Worm (Caenorhabditis elegans) whole organism, L2 larva: ENCODE results near the gene Y41D4A.4.

Experiments used
- ZK546.5 ChIP-seq: sonication (generic microtip); optimal IDR thresholded peaks from 2 replicates; lab custom pipeline; 2017; ENCODE audit warnings: missing biosample characterization, missing genetic modification characterization
- ama-1 ChIP-seq: fragments of 150-350 bp; optimal IDR thresholded peaks from 2 replicates; lab custom pipeline; 2018; ENCODE audit warnings: inconsistent platforms
- blmp-1 ChIP-seq: sonication (generic microtip); optimal IDR thresholded peaks from 2 replicates; lab custom pipeline; 2017; ENCODE audit warnings: missing genetic modification characterization, mild to moderate bottlenecking, missing compliant biosample characterization, antibody characterized with exemption, moderate library complexity; ENCODE audit not compliant: insufficient read depth
- elt-1 ChIP-seq: fragments of 150-350 bp; optimal IDR thresholded peaks from 2 replicates; lab custom pipeline; 2014; ENCODE audit warnings: missing biosample characterization, missing genetic modification characterization
- mbf-1 ChIP-seq: sonication (generic microtip); optimal IDR thresholded peaks from 2 replicates; lab custom pipeline; 2017; ENCODE audit warnings: missing biosample characterization, missing genetic modification characterization
- mdl-1 ChIP-seq, 2 experiments: fragments of 150-350 bp in 1 of 2; sonication (generic microtip) in 1 of 2; optimal IDR thresholded peaks; 2 replicates each; lab custom pipeline; 2017; ENCODE audit warnings: missing biosample characterization in 2 of 2, missing genetic modification characterization in 2 of 2
- nhr-10 ChIP-seq: sonication (generic microtip); optimal IDR thresholded peaks from 2 replicates; lab custom pipeline; 2017; ENCODE audit warnings: missing biosample characterization, missing genetic modification characterization
- nhr-12 ChIP-seq: fragments of 150-350 bp; optimal IDR thresholded peaks from 2 replicates; lab custom pipeline; 2014; ENCODE audit warnings: missing biosample characterization, missing genetic modification characterization
- nhr-23 ChIP-seq: fragments of 150-350 bp; optimal IDR thresholded peaks from 2 replicates; lab custom pipeline; 2014; ENCODE audit warnings: missing biosample characterization, missing genetic modification reagents, missing genetic modification characterization
- nhr-77 ChIP-seq: fragments of 150-350 bp; optimal IDR thresholded peaks from 2 replicates; lab custom pipeline; 2014; ENCODE audit warnings: missing biosample characterization, missing genetic modification characterization
- sma-3 ChIP-seq: sonication (generic microtip); optimal IDR thresholded peaks from 2 replicates; lab custom pipeline; 2016; ENCODE audit warnings: missing genetic modification reagents, missing genetic modification characterization, missing compliant biosample characterization
- unc-55 ChIP-seq: fragments of 150-350 bp; sonication (generic microtip); optimal IDR thresholded peaks from 3 replicates; lab custom pipeline; 2014; ENCODE audit warnings: missing biosample characterization, missing genetic modification reagents, missing genetic modification characterization
- unc-62 ChIP-seq: fragments of 150-350 bp; optimal IDR thresholded peaks from 2 replicates; lab custom pipeline; 2014; ENCODE audit warnings: missing biosample characterization, missing genetic modification reagents, missing genetic modification characterization

DNA sequence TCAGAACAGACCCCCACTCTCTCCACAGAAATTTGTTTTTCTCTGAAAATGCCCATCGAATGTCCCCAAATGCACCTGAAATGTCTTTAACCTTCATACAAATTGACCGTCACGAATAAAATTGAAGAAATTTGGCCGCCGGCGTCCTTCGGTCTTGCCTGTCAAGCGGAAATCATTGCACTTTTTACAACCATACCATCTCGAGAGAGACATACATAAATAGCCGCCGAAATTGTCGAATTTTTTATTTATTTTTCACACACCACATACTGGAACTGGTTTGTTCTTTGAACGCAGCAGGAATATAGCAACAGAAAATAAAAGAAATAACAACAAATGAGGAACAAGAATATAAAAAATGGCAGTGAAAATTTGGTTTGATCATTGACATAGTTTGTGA lies 30.1 kb upstream of the Y41D4A.4 start:
- no peak for TF ChIP-seq elt-1 (tag; lab: Kevin White, UChicago)
- TF ChIP-seq ZK546.5 (tag; lab: Kevin White, UChicago), result no peak
- no peak for TF ChIP-seq nhr-77 (tag; lab: Kevin White, UChicago)
- no peak for TF ChIP-seq blmp-1 (tag; lab: Kevin White, UChicago)
- no peak for TF ChIP-seq ama-1 (lab: Kevin White, UChicago)
- no peak for TF ChIP-seq nhr-23
- no peak for TF ChIP-seq unc-62
- TF ChIP-seq nhr-10 (tag; lab: Kevin White, UChicago), result no peak
- no peak for TF ChIP-seq unc-55 (GFP tag; lab: Kevin White, UChicago)
- TF ChIP-seq nhr-12 (tag; lab: Kevin White, UChicago), result no peak
- TF ChIP-seq mbf-1 (tag; lab: Kevin White, UChicago), result no peak
- TF ChIP-seq sma-3 (GFP tag; lab: Kevin White, UChicago), result no peak
- TF ChIP-seq mdl-1 (tag; optimal IDR thresholded peaks at IDR 0.05; lab: Kevin White, UChicago), result no peak
